Worm (Caenorhabditis elegans) whole organism, L3 larva: Measurements from ENCODE around the gene C25H3.11.

Experiments used
- R02D3.7 ChIP-seq: fragments of 150-350 bp; optimal IDR thresholded peaks from 2 replicates; lab custom pipeline; 2014; ENCODE audit warnings: missing biosample characterization, missing genetic modification characterization
- ZK546.5 ChIP-seq: sonication (generic microtip); optimal IDR thresholded peaks from 2 replicates; lab custom pipeline; 2017; ENCODE audit warnings: missing biosample characterization, missing genetic modification characterization
- ama-1 ChIP-seq: fragments of 150-350 bp; optimal IDR thresholded peaks from 2 replicates; lab custom pipeline; 2018
- ceh-16 ChIP-seq: sonication (generic microtip); optimal IDR thresholded peaks from 2 replicates; lab custom pipeline; 2017; ENCODE audit warnings: missing biosample characterization, missing genetic modification characterization
- ceh-28 ChIP-seq: fragments of 150-350 bp; optimal IDR thresholded peaks from 2 replicates; lab custom pipeline; 2014; ENCODE audit warnings: missing biosample characterization, missing genetic modification reagents, missing genetic modification characterization
- ceh-82 ChIP-seq: fragments of 150-350 bp; optimal IDR thresholded peaks from 2 replicates; lab custom pipeline; 2014; ENCODE audit warnings: missing biosample characterization, missing genetic modification characterization
- ceh-9 ChIP-seq: sonication (generic microtip); optimal IDR thresholded peaks from 2 replicates; lab custom pipeline; 2018; ENCODE audit warnings: missing biosample characterization, missing genetic modification characterization
- daf-12 ChIP-seq: fragments of 150-350 bp; optimal IDR thresholded peaks from 2 replicates; lab custom pipeline; 2014; ENCODE audit warnings: missing biosample characterization, missing genetic modification reagents, missing genetic modification characterization
- egl-27 ChIP-seq: sonication (generic microtip); optimal IDR thresholded peaks from 4 replicates; lab custom pipeline; 2017; ENCODE audit warnings: missing biosample characterization, missing genetic modification reagents, missing genetic modification characterization
- egl-5 ChIP-seq: fragments of 150-350 bp; optimal IDR thresholded peaks from 2 replicates; lab custom pipeline; 2017; ENCODE audit warnings: missing biosample characterization, missing genetic modification reagents, missing genetic modification characterization, inconsistent platforms
- elt-2 ChIP-seq: sonication (generic microtip); optimal IDR thresholded peaks from 2 replicates; lab custom pipeline; 2016; ENCODE audit warnings: missing genetic modification reagents, mild to moderate bottlenecking, missing genetic modification characterization, missing compliant biosample characterization
- fkh-10 ChIP-seq: sonication (generic microtip); optimal IDR thresholded peaks from 2 replicates; lab custom pipeline; 2017; ENCODE audit warnings: missing biosample characterization, missing genetic modification reagents, missing genetic modification characterization
- fkh-2 ChIP-seq: fragments of 150-350 bp; optimal IDR thresholded peaks from 2 replicates; lab custom pipeline; 2014; ENCODE audit warnings: missing biosample characterization, missing genetic modification reagents, missing genetic modification characterization
- fos-1 ChIP-seq: fragments of 150-350 bp; optimal IDR thresholded peaks from 2 replicates; lab custom pipeline; 2014; ENCODE audit warnings: missing biosample characterization, missing genetic modification characterization
- hmg-11 ChIP-seq: sonication (generic microtip); optimal IDR thresholded peaks from 2 replicates; lab custom pipeline; 2016; ENCODE audit warnings: missing genetic modification characterization, missing compliant biosample characterization
- jun-1 ChIP-seq: fragments of 150-350 bp; optimal IDR thresholded peaks from 2 replicates; lab custom pipeline; 2014; ENCODE audit warnings: missing biosample characterization, missing genetic modification reagents, missing genetic modification characterization
- lin-15B ChIP-seq: fragments of 150-350 bp; optimal IDR thresholded peaks from 2 replicates; lab custom pipeline; 2014; ENCODE audit warnings: missing biosample characterization, missing genetic modification characterization
- lin-39 ChIP-seq: fragments of 150-350 bp; optimal IDR thresholded peaks from 2 replicates; lab custom pipeline; 2018; ENCODE audit warnings: missing biosample characterization, missing genetic modification reagents, missing genetic modification characterization
- lsy-12 ChIP-seq: sonication (generic microtip); optimal IDR thresholded peaks from 2 replicates; lab custom pipeline; 2016; ENCODE audit warnings: mild to moderate bottlenecking, missing genetic modification characterization, missing compliant biosample characterization
- mml-1 ChIP-seq: fragments of 150-350 bp; sonication (generic microtip); optimal IDR thresholded peaks from 3 replicates; lab custom pipeline; 2014; ENCODE audit warnings: missing biosample characterization, missing genetic modification characterization
- nfya-1 ChIP-seq: sonication (generic microtip); optimal IDR thresholded peaks from 2 replicates; lab custom pipeline; 2017; ENCODE audit warnings: missing genetic modification characterization, mild to moderate bottlenecking, missing compliant biosample characterization, antibody characterized with exemption, moderate library complexity; ENCODE audit not compliant: insufficient read depth
- nhr-11 ChIP-seq: fragments of 150-350 bp; optimal IDR thresholded peaks from 2 replicates; lab custom pipeline; 2014; ENCODE audit warnings: missing biosample characterization, missing genetic modification characterization
- nhr-12 ChIP-seq: fragments of 150-350 bp; optimal IDR thresholded peaks from 2 replicates; lab custom pipeline; 2014; ENCODE audit warnings: missing biosample characterization, missing genetic modification characterization
- nhr-23 ChIP-seq: fragments of 150-350 bp; optimal IDR thresholded peaks from 2 replicates; lab custom pipeline; 2014; ENCODE audit warnings: missing biosample characterization, missing genetic modification reagents, missing genetic modification characterization
- nhr-237 ChIP-seq: fragments of 150-350 bp; optimal IDR thresholded peaks from 2 replicates; lab custom pipeline; 2014; ENCODE audit warnings: missing biosample characterization, missing genetic modification characterization
- nhr-28 ChIP-seq: fragments of 150-350 bp; optimal IDR thresholded peaks from 2 replicates; lab custom pipeline; 2014; ENCODE audit warnings: missing biosample characterization, missing genetic modification characterization
- nhr-43 ChIP-seq: sonication (generic microtip); optimal IDR thresholded peaks from 2 replicates; lab custom pipeline; 2016; ENCODE audit warnings: mild to moderate bottlenecking, missing genetic modification characterization, missing compliant biosample characterization; ENCODE audit not compliant: poor library complexity, severe bottlenecking
- nhr-76 ChIP-seq: fragments of 150-350 bp; sonication (generic microtip); optimal IDR thresholded peaks from 5 replicates; lab custom pipeline; 2014; ENCODE audit warnings: missing biosample characterization, missing genetic modification characterization
- pha-4 ChIP-seq: fragments of 150-350 bp; optimal IDR thresholded peaks from 2 replicates; lab custom pipeline; 2014; ENCODE audit warnings: missing biosample characterization, missing genetic modification reagents, missing genetic modification characterization
- pqm-1 ChIP-seq: fragments of 150-350 bp; optimal IDR thresholded peaks from 2 replicates; lab custom pipeline; 2017; ENCODE audit warnings: missing biosample characterization, missing genetic modification characterization, inconsistent platforms
- snpc-4 ChIP-seq: fragments of 150-350 bp; optimal IDR thresholded peaks from 2 replicates; lab custom pipeline; 2014; ENCODE audit warnings: missing biosample characterization, missing genetic modification characterization
- tbx-2 ChIP-seq: sonication (generic microtip); optimal IDR thresholded peaks from 2 replicates; lab custom pipeline; 2016; ENCODE audit warnings: mild to moderate bottlenecking, missing genetic modification characterization, missing compliant biosample characterization
- unc-39 ChIP-seq: sonication (generic microtip); optimal IDR thresholded peaks from 4 replicates; lab custom pipeline; 2017; ENCODE audit warnings: missing biosample characterization, missing genetic modification characterization
- unc-62 ChIP-seq: fragments of 150-350 bp; sonication (generic microtip); optimal IDR thresholded peaks from 4 replicates; lab custom pipeline; 2014; ENCODE audit warnings: missing biosample characterization, missing genetic modification reagents, missing genetic modification characterization
- ztf-11 ChIP-seq: fragments of 150-350 bp; optimal IDR thresholded peaks from 2 replicates; lab custom pipeline; 2014; ENCODE audit warnings: missing biosample characterization, missing genetic modification characterization
- ztf-4 ChIP-seq: fragments of 150-350 bp; optimal IDR thresholded peaks from 2 replicates; lab custom pipeline; 2014; ENCODE audit warnings: missing biosample characterization, missing genetic modification characterization

C25H3.11 gene

DNA sequence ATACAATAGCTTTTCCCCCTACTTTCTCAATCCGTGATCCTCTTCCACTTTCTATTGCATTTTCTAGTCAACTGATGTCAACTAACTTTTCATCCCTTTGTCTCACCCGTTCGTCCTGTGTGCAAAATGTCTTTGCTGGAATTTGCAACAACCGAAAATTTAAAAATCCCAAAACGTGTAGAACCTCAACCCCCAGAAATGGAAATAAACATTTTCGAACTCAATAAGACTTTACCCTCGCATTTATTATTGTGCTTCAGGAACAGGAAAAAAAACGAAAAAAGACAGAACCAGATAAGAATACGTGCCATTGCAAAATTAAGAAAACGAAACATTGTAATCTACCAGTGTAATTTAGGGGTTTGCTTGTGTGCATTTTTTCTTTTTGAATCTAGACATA is 23.3 kb upstream of the C25H3.11 start:
- no peak for TF ChIP-seq unc-39
- TF ChIP-seq ama-1 (lab: Kevin White, UChicago): peak; percentile 33
- TF ChIP-seq lsy-12 (tag; lab: Kevin White, UChicago): no peak
- TF ChIP-seq ztf-4: peak; percentile 44
- no peak for TF ChIP-seq tbx-2 (tag; lab: Kevin White, UChicago)
- TF ChIP-seq fos-1 (tag; lab: Kevin White, UChicago): no peak
- peak; percentile 22 for TF ChIP-seq elt-2 (tag; lab: Kevin White, UChicago)
- no peak for TF ChIP-seq nhr-28 (tag; lab: Kevin White, UChicago)
- TF ChIP-seq nhr-76 (tag; lab: Kevin White, UChicago): no peak

DNA sequence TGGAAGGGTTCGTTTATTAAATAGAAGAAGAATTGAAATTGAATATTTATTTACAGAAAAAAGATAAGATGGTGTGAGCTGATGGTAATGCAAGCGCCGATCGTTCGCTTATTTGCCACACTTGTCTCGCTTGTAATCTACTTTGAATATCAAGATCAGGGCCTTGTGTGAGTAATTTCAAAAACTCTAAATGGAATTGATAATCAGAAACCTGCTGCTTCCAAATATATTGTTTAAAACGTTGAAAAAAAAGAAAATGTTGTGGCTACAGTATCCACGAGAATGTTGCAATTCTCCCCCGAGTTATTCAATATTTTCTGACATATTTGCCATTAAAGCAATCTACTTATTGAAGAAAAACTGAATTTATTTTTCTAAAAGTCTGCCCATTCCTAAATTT is 22.0 kb upstream of the C25H3.11 start:
- no peak for TF ChIP-seq ceh-82
- TF ChIP-seq ceh-28 (tag; lab: Kevin White, UChicago): no peak
- no peak for TF ChIP-seq ceh-16 (tag; lab: Kevin White, UChicago)
- no peak for TF ChIP-seq mml-1 (tag; lab: Kevin White, UChicago)
- no peak for TF ChIP-seq ceh-9 (tag; lab: Kevin White, UChicago)
- no peak for TF ChIP-seq unc-39

DNA sequence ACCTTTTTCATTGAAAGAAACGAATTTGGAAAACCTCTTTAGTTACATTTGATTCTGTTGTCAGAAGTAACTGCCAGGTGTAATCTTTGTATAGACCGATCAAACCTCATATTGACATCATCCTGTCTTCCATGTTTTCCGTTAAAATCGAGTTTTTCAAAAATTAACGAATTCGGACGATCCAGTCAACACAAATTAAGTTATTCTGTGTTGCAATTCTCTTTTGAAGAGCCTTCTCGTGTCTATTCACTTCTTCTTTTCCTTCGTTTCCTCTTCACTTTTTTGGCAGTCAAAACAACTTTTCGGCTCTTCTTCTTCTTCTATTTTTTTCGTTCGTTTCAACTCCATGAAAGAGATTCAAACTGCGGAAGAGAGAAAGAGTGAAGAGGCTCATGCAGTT is 19.3 kb upstream of the C25H3.11 start:
- TF ChIP-seq nfya-1 (tag; lab: Kevin White, UChicago) (peak; percentile 18), fkh-10 (GFP tag; lab: Kevin White, UChicago) (peak; percentile 95), nhr-237 (tag; lab: Kevin White, UChicago) (no peak), tbx-2 (tag; lab: Kevin White, UChicago) (no peak), nhr-12 (tag; lab: Kevin White, UChicago) (no peak), hmg-11 (tag; lab: Kevin White, UChicago) (no peak), fkh-2 (tag; lab: Kevin White, UChicago) (no peak), ztf-4 (no peak), pqm-1 (no peak), ama-1 (lab: Kevin White, UChicago) (no peak), nhr-11 (no peak), elt-2 (tag; lab: Kevin White, UChicago) (no peak), lin-39 (tag; lab: Kevin White, UChicago) (no peak), jun-1 (tag; lab: Kevin White, UChicago) (no peak), ztf-11 (tag; lab: Kevin White, UChicago) (no peak), ceh-82 (no peak), ZK546.5 (tag; lab: Kevin White, UChicago) (no peak), unc-62 (no peak)

DNA sequence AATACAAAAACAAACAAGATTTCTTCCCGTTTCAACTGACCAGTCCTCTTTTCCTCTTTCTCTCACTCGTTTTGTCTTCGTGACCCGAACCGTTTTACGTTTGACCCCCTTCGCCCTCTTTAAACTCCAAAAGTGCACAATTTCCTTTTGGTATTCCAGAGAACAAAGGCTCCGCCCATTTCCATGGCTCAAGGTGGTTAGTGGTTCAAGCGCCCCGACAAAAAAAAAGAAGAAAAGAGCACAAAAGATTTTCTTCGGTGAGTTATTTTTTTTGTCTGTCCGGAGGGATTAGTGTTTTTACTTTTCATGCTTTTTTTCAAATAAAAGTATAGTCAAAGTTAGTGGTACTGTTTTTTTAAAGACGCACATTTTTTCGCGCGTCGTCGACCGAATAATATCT is 18.7 kb upstream of the C25H3.11 start, which contains the start of gene osta-2:
Gene osta-2 (plus strand): TSS at position 160 of the 400 bp plus-strand sequence.
- TF ChIP-seq fkh-2 (tag; lab: Kevin White, UChicago): no peak
- TF ChIP-seq R02D3.7 (tag; lab: Kevin White, UChicago): no peak
- no peak for TF ChIP-seq ceh-9 (tag; lab: Kevin White, UChicago)
- no peak for TF ChIP-seq elt-2 (tag; lab: Kevin White, UChicago)
- TF ChIP-seq jun-1 (tag; lab: Kevin White, UChicago): no peak
- no peak for TF ChIP-seq ama-1 (lab: Kevin White, UChicago)
- TF ChIP-seq daf-12: no peak
- TF ChIP-seq pha-4 (tag; lab: Kevin White, UChicago): peak; percentile 25
- no peak for TF ChIP-seq unc-62
- TF ChIP-seq ceh-82: no peak
- TF ChIP-seq nhr-23: no peak
- TF ChIP-seq egl-5: peak; percentile 6
- TF ChIP-seq tbx-2 (tag; lab: Kevin White, UChicago): no peak
- no peak for TF ChIP-seq nhr-11
- TF ChIP-seq lsy-12 (tag; lab: Kevin White, UChicago): no peak
- peak; percentile 41 for TF ChIP-seq nfya-1 (tag; lab: Kevin White, UChicago)
- no peak for TF ChIP-seq nhr-43
- TF ChIP-seq nhr-12 (tag; lab: Kevin White, UChicago): no peak
- no peak for TF ChIP-seq egl-27 (tag; lab: Kevin White, UChicago)
- TF ChIP-seq hmg-11 (tag; lab: Kevin White, UChicago): no peak
- no peak for TF ChIP-seq nhr-28 (tag; lab: Kevin White, UChicago)
- no peak for TF ChIP-seq mml-1 (tag; lab: Kevin White, UChicago)

DNA sequence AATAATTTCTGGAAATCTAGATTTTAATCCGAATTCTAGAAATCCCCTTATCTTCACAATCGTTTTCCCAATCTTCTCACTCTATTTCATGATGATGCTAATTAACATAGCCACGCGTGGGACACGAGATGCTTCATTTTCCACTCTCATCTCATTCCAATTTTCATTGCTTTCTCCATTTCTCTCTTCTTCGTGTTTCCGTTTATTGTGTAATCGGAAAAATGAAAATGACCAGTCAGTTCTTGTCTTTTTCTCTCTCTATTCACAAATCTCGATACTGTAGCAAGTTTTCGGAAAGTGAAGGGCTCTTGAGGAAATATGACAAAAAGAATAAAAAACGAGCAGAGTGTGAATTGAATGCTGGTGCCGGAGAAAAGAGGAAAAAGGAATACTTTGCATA is 15.6 kb upstream of the C25H3.11 start:
- TF ChIP-seq lsy-12 (tag; lab: Kevin White, UChicago) (no peak), egl-5 (peak; percentile 6), lin-15B (no peak), snpc-4 (tag; lab: Kevin White, UChicago) (no peak)
